Fruit fly (Drosophila melanogaster): ENCODE data around the gene BHD.

dm6 chr3L:7258267-7258666, 19.9 kb downstream of the BHD start:
- no peak for TF ChIP-seq CG12768 (GFP tag; optimal IDR thresholded peaks at IDR 0.05)
- no peak for TF ChIP-seq kay (GFP tag; ENCODE audit: borderline replicate concordance)
- no peak for TF ChIP-seq Mnt (GFP tag; optimal IDR thresholded peaks at IDR 0.05)
